Worm (Caenorhabditis elegans) whole organism, early embryonic: ENCODE data around the gene lin-52.

Experiments
- B0310.2 ChIP-seq: sonication (generic microtip); optimal IDR thresholded peaks from 2 replicates; lab custom pipeline; 2016; ENCODE audit warnings: mild to moderate bottlenecking, missing genetic modification characterization, missing compliant biosample characterization
- F13C5.2 ChIP-seq: sonication (generic microtip); optimal IDR thresholded peaks from 2 replicates; lab custom pipeline; 2017; ENCODE audit warnings: mild to moderate bottlenecking, missing genetic modification characterization, inconsistent platforms, missing compliant biosample characterization
- aly-1 ChIP-seq: sonication (generic microtip); optimal IDR thresholded peaks from 2 replicates; lab custom pipeline; 2016; ENCODE audit warnings: missing genetic modification characterization, missing compliant biosample characterization
- ama-1 ChIP-seq: fragments of 150-350 bp; optimal IDR thresholded peaks from 2 replicates; lab custom pipeline; 2014
- ceh-36 ChIP-seq: sonication (generic microtip); optimal IDR thresholded peaks from 2 replicates; lab custom pipeline; 2016; ENCODE audit warnings: missing genetic modification characterization, inconsistent platforms, missing compliant biosample characterization
- flt-1 ChIP-seq: fragments of 200-800 bp; sonication (Bioruptor generic); IDR thresholded peaks from 2 replicates; pipeline ENCODE4 v1.3.6; 2022; ENCODE audit warnings: missing genetic modification characterization, missing compliant biosample characterization
- hmbx-1 ChIP-seq: sonication (generic microtip); optimal IDR thresholded peaks from 2 replicates; lab custom pipeline; 2016; ENCODE audit warnings: mild to moderate bottlenecking, missing genetic modification characterization, missing compliant biosample characterization
- pes-1 ChIP-seq: fragments of 200-800 bp; sonication (Bioruptor generic); IDR thresholded peaks from 2 replicates; pipeline ENCODE4 v1.3.6; 2022; ENCODE audit warnings: missing genetic modification reagents, missing genetic modification characterization, missing compliant biosample characterization
- sea-1 ChIP-seq: fragments of 200-800 bp; sonication (Bioruptor generic); conservative IDR thresholded peaks from 2 replicates; pipeline ENCODE4 v1.3.6; 2022; ENCODE audit warnings: missing genetic modification characterization, missing compliant biosample characterization
- tbx-37 ChIP-seq: fragments of 200-800 bp; sonication (Bioruptor generic); conservative IDR thresholded peaks from 2 replicates; pipeline ENCODE4 v1.3.6; 2022; ENCODE audit warnings: missing genetic modification reagents, missing genetic modification characterization, missing compliant biosample characterization
- tra-4 ChIP-seq: sonication (generic microtip); optimal IDR thresholded peaks from 2 replicates; lab custom pipeline; 2017; ENCODE audit warnings: missing genetic modification characterization, missing compliant biosample characterization

- no peak for TF ChIP-seq ama-1 (lab: Kevin White, UChicago)
- TF ChIP-seq ceh-36 (tag; lab: Kevin White, UChicago): no peak
- no peak for TF ChIP-seq tra-4 (tag; lab: Kevin White, UChicago)
- no peak for TF ChIP-seq F13C5.2
- TF ChIP-seq B0310.2 (tag; lab: Kevin White, UChicago): no peak
- no peak for TF ChIP-seq pes-1 (GFP tag; lab: Robert Waterston, UW)
- no peak for TF ChIP-seq aly-1
- no peak for TF ChIP-seq hmbx-1
- TF ChIP-seq flt-1 (GFP tag; lab: Robert Waterston, UW): no peak
- TF ChIP-seq tbx-37 (GFP tag; lab: Robert Waterston, UW): no peak
- no peak for TF ChIP-seq sea-1 (GFP tag; lab: Robert Waterston, UW)
These were observed 17.5 kb downstream of the lin-52 start, which contains the start of gene ZK632.4 for ce11 chrIII:9806968-9807559.
